Fruit fly (Drosophila melanogaster) whole organism, embryonic: ENCODE data around the gene CG15283.
A peak's percentile ranks its signal among the peaks of the same experiment; 100 is the strongest.

Experiments used
- Adf1 ChIP-seq: fragments of 200-800 bp; sonication (Bioruptor generic); IDR thresholded peaks from 2 replicates; pipeline ENCODE4 v1.3.6; 2022; ENCODE audit warnings: missing biosample characterization, missing genetic modification characterization
- CG10209 ChIP-seq: fragments of 200-800 bp; sonication (Bioruptor generic); optimal IDR thresholded peaks from 3 replicates; lab custom pipeline; 2017; ENCODE audit warnings: missing biosample characterization, mild to moderate bottlenecking, missing genetic modification characterization, missing genetic modification reagents
- CG10274 ChIP-seq: fragments of 200-800 bp; sonication (Bioruptor generic); optimal IDR thresholded peaks from 3 replicates; lab custom pipeline; 2017; ENCODE audit warnings: missing biosample characterization, mild to moderate bottlenecking, missing genetic modification characterization
- CG11723 ChIP-seq: fragments of 200-800 bp; sonication (Bioruptor generic); optimal IDR thresholded peaks from 2 replicates; lab custom pipeline; 2017; ENCODE audit warnings: missing biosample characterization, mild to moderate bottlenecking, missing genetic modification characterization
- CG12155 ChIP-seq: fragments of 200-800 bp; sonication (Bioruptor generic); optimal IDR thresholded peaks from 3 replicates; lab custom pipeline; 2016; ENCODE audit warnings: missing biosample characterization, missing genetic modification characterization
- CG15011 ChIP-seq: fragments of 200-800 bp; sonication (Bioruptor generic); optimal IDR thresholded peaks from 3 replicates; lab custom pipeline; 2018; ENCODE audit warnings: missing biosample characterization, mild to moderate bottlenecking, missing genetic modification characterization
- CG15601 ChIP-seq: fragments of 200-800 bp; sonication (Bioruptor generic); optimal IDR thresholded peaks from 3 replicates; lab custom pipeline; 2019; ENCODE audit warnings: missing biosample characterization, mild to moderate bottlenecking, missing genetic modification characterization, moderate library complexity
- CG1603 ChIP-seq: fragments of 200-800 bp; sonication (Bioruptor generic); optimal IDR thresholded peaks from 2 replicates; lab custom pipeline; 2019; ENCODE audit warnings: missing biosample characterization, mild to moderate bottlenecking, missing genetic modification characterization, moderate library complexity
- CG17186 ChIP-seq: fragments of 200-800 bp; sonication (Bioruptor generic); optimal IDR thresholded peaks from 3 replicates; lab custom pipeline; 2017; ENCODE audit warnings: missing biosample characterization, missing genetic modification reagents, missing genetic modification characterization
- CG17359 ChIP-seq: fragments of 200-800 bp; sonication (Bioruptor generic); optimal IDR thresholded peaks from 3 replicates; lab custom pipeline; 2018; ENCODE audit warnings: missing biosample characterization, mild to moderate bottlenecking, missing genetic modification characterization, moderate library complexity
- CG17361 ChIP-seq: fragments of 200-800 bp; sonication (Bioruptor generic); IDR thresholded peaks from 3 replicates; pipeline ENCODE4 v1.3.6; 2022; ENCODE audit warnings: missing biosample characterization, missing genetic modification characterization
- CG1832 ChIP-seq: fragments of 200-800 bp; sonication (Bioruptor generic); optimal IDR thresholded peaks from 2 replicates; lab custom pipeline; 2017; ENCODE audit warnings: missing biosample characterization, mild to moderate bottlenecking, missing genetic modification characterization, inconsistent platforms
- CG18764 ChIP-seq: fragments of 200-800 bp; sonication (Bioruptor generic); optimal IDR thresholded peaks from 3 replicates; lab custom pipeline; 2016; ENCODE audit warnings: missing biosample characterization, missing genetic modification characterization
- CG31224 ChIP-seq: fragments of 200-800 bp; sonication (Bioruptor generic); IDR thresholded peaks from 2 replicates; pipeline ENCODE4 v1.3.6; 2022; ENCODE audit warnings: missing biosample characterization, missing genetic modification characterization
- CG6791 ChIP-seq: fragments of 200-800 bp; sonication (Bioruptor generic); IDR thresholded peaks from 3 replicates; pipeline ENCODE4 v1.3.6; 2022; ENCODE audit warnings: missing biosample characterization, missing genetic modification characterization; ENCODE audit not compliant: partially characterized antibody
- CG6854 ChIP-seq: fragments of 200-800 bp; sonication (Bioruptor generic); optimal IDR thresholded peaks from 3 replicates; lab custom pipeline; 2017; ENCODE audit warnings: missing biosample characterization, mild to moderate bottlenecking, missing genetic modification characterization
- CG7357 ChIP-seq: fragments of 200-800 bp; sonication (Bioruptor generic); IDR thresholded peaks from 3 replicates; pipeline ENCODE4 v1.3.6; 2022; ENCODE audit warnings: missing biosample characterization, missing genetic modification characterization
- CG9876 ChIP-seq: fragments of 200-800 bp; sonication (Bioruptor generic); optimal IDR thresholded peaks from 2 replicates; lab custom pipeline; 2016; ENCODE audit warnings: missing biosample characterization, missing genetic modification characterization
- CkIIα-i1 ChIP-seq: fragments of 200-800 bp; sonication (Bioruptor generic); IDR thresholded peaks from 2 replicates; pipeline ENCODE4 v1.3.6; 2022; ENCODE audit warnings: missing biosample characterization, missing genetic modification characterization
- D19A ChIP-seq: fragments of 200-800 bp; optimal IDR thresholded peaks from 3 replicates; lab custom pipeline; 2019; ENCODE audit warnings: missing biosample characterization, mild to moderate bottlenecking, missing genetic modification characterization, moderate library complexity
- Dad ChIP-seq: fragments of 200-800 bp; sonication (Bioruptor generic); optimal IDR thresholded peaks from 3 replicates; lab custom pipeline; 2016; ENCODE audit warnings: missing biosample characterization, missing genetic modification characterization
- Fer2 ChIP-seq: fragments of 200-800 bp; sonication (Bioruptor generic); optimal IDR thresholded peaks from 2 replicates; lab custom pipeline; 2018; ENCODE audit warnings: missing biosample characterization, mild to moderate bottlenecking, missing genetic modification characterization, moderate library complexity
- HLH4C ChIP-seq: fragments of 200-800 bp; sonication (Bioruptor generic); IDR thresholded peaks from 3 replicates; pipeline ENCODE4 v1.3.6; 2022; ENCODE audit warnings: missing biosample characterization, missing genetic modification characterization; ENCODE audit not compliant: partially characterized antibody
- HmgZ ChIP-seq: fragments of 200-800 bp; sonication (Bioruptor generic); optimal IDR thresholded peaks from 2 replicates; lab custom pipeline; 2018; ENCODE audit warnings: missing biosample characterization, mild to moderate bottlenecking, missing genetic modification characterization
- Nf-YA ChIP-seq: fragments of 200-800 bp; sonication (Bioruptor generic); IDR thresholded peaks from 2 replicates; pipeline ENCODE4 v1.3.6; 2022; ENCODE audit warnings: missing biosample characterization, missing genetic modification characterization
- Nf-YC ChIP-seq: fragments of 200-800 bp; optimal IDR thresholded peaks from 3 replicates; lab custom pipeline; 2019; ENCODE audit warnings: missing biosample characterization, mild to moderate bottlenecking, missing genetic modification characterization, moderate library complexity
- Opbp ChIP-seq: fragments of 200-800 bp; sonication (Bioruptor generic); IDR thresholded peaks from 3 replicates; pipeline ENCODE4 v1.3.6; 2022; ENCODE audit warnings: missing biosample characterization, missing genetic modification characterization; ENCODE audit not compliant: partially characterized antibody
- Sry-β ChIP-seq: fragments of 200-800 bp; sonication (Bioruptor generic); optimal IDR thresholded peaks from 2 replicates; lab custom pipeline; 2018; ENCODE audit warnings: missing biosample characterization, mild to moderate bottlenecking, missing genetic modification characterization, moderate library complexity
- Ssrp ChIP-seq: fragments of 200-800 bp; sonication (Bioruptor generic); optimal IDR thresholded peaks from 2 replicates; lab custom pipeline; 2018; ENCODE audit warnings: missing biosample characterization, mild to moderate bottlenecking, missing genetic modification characterization, moderate library complexity
- Vsx1 ChIP-seq: fragments of 200-800 bp; sonication (Bioruptor generic); optimal IDR thresholded peaks from 2 replicates; lab custom pipeline; 2017; ENCODE audit warnings: missing biosample characterization, mild to moderate bottlenecking, missing genetic modification characterization, missing genetic modification reagents
- al ChIP-seq: fragments of 200-800 bp; sonication (Bioruptor generic); IDR thresholded peaks from 2 replicates; pipeline ENCODE4 v1.3.6; 2022; ENCODE audit warnings: missing biosample characterization, missing genetic modification characterization
- ase ChIP-seq: fragments of 200-800 bp; sonication (Bioruptor generic); IDR thresholded peaks from 3 replicates; pipeline ENCODE4 v1.3.6; 2022; ENCODE audit warnings: missing biosample characterization, missing genetic modification characterization
- az2 ChIP-seq: fragments of 200-800 bp; sonication (Bioruptor generic); optimal IDR thresholded peaks from 3 replicates; lab custom pipeline; 2016; ENCODE audit warnings: missing biosample characterization, missing genetic modification characterization
- chinmo ChIP-seq: fragments of 200-800 bp; sonication (Bioruptor generic); IDR thresholded peaks from 4 replicates; pipeline ENCODE4 v1.3.6; 2022; ENCODE audit warnings: missing biosample characterization, missing genetic modification characterization; ENCODE audit not compliant: partially characterized antibody
- danr ChIP-seq: fragments of 200-800 bp; sonication (Bioruptor generic); IDR thresholded peaks from 2 replicates; pipeline ENCODE4 v1.3.6; 2022; ENCODE audit warnings: missing biosample characterization, missing genetic modification characterization
- exex ChIP-seq: fragments of 200-800 bp; sonication (Bioruptor generic); optimal IDR thresholded peaks from 4 replicates; lab custom pipeline; 2018; ENCODE audit warnings: missing biosample characterization, mild to moderate bottlenecking, missing genetic modification characterization, moderate library complexity
- fd96Cb ChIP-seq: fragments of 200-800 bp; sonication (Bioruptor generic); optimal IDR thresholded peaks from 2 replicates; lab custom pipeline; 2018; ENCODE audit warnings: missing biosample characterization, mild to moderate bottlenecking, missing genetic modification characterization, moderate library complexity
- gcm2 ChIP-seq: fragments of 200-800 bp; sonication (Bioruptor generic); optimal IDR thresholded peaks from 2 replicates; lab custom pipeline; 2016; ENCODE audit warnings: missing biosample characterization, missing genetic modification characterization
- grn ChIP-seq: fragments of 200-800 bp; sonication (Bioruptor generic); optimal IDR thresholded peaks from 3 replicates; lab custom pipeline; 2017; ENCODE audit warnings: missing biosample characterization, missing genetic modification characterization
- hb ChIP-seq: fragments of 200-800 bp; sonication (Bioruptor generic); IDR thresholded peaks from 3 replicates; pipeline ENCODE4 v1.3.6; 2022; ENCODE audit warnings: missing biosample characterization, missing genetic modification characterization; ENCODE audit not compliant: partially characterized antibody
- hbn ChIP-seq: fragments of 200-800 bp; sonication (Bioruptor generic); IDR thresholded peaks from 2 replicates; pipeline ENCODE4 v1.3.6; 2022; ENCODE audit warnings: missing biosample characterization, missing genetic modification characterization; ENCODE audit not compliant: partially characterized antibody
- jumu ChIP-seq: fragments of 200-800 bp; sonication (Bioruptor generic); optimal IDR thresholded peaks from 3 replicates; lab custom pipeline; 2016; ENCODE audit warnings: missing biosample characterization, missing genetic modification characterization
- klu ChIP-seq: fragments of 200-800 bp; sonication (Bioruptor generic); IDR thresholded peaks from 2 replicates; pipeline ENCODE4 v1.3.6; 2022; ENCODE audit warnings: missing biosample characterization, missing genetic modification characterization
- phol ChIP-seq: fragments of 200-800 bp; sonication (Bioruptor generic); optimal IDR thresholded peaks from 3 replicates; lab custom pipeline; 2018; ENCODE audit warnings: missing biosample characterization, mild to moderate bottlenecking, missing genetic modification characterization, moderate library complexity
- slbo ChIP-seq: fragments of 200-800 bp; sonication (Bioruptor generic); IDR thresholded peaks from 2 replicates; pipeline ENCODE4 v1.3.6; 2022; ENCODE audit warnings: missing biosample characterization, missing genetic modification characterization
- slp2 ChIP-seq: fragments of 200-800 bp; sonication (Bioruptor generic); optimal IDR thresholded peaks from 2 replicates; lab custom pipeline; 2016; ENCODE audit warnings: missing biosample characterization, missing genetic modification characterization
- stwl ChIP-seq: fragments of 200-800 bp; sonication (Bioruptor generic); optimal IDR thresholded peaks from 3 replicates; lab custom pipeline; 2018; ENCODE audit warnings: missing biosample characterization, mild to moderate bottlenecking, missing genetic modification characterization, moderate library complexity
- tna ChIP-seq: fragments of 200-800 bp; sonication (Bioruptor generic); IDR thresholded peaks from 2 replicates; pipeline ENCODE4 v1.3.6; 2022; ENCODE audit warnings: missing biosample characterization, missing genetic modification characterization; ENCODE audit not compliant: partially characterized antibody
- vfl ChIP-seq: fragments of 200-800 bp; sonication (Bioruptor generic); optimal IDR thresholded peaks from 2 replicates; lab custom pipeline; 2016; ENCODE audit warnings: missing biosample characterization, missing genetic modification characterization
- wor ChIP-seq: fragments of 200-800 bp; sonication (Bioruptor generic); IDR thresholded peaks from 2 replicates; pipeline ENCODE4 v1.3.6; 2022; ENCODE audit warnings: missing biosample characterization, missing genetic modification characterization

CG15283 gene

DNA sequence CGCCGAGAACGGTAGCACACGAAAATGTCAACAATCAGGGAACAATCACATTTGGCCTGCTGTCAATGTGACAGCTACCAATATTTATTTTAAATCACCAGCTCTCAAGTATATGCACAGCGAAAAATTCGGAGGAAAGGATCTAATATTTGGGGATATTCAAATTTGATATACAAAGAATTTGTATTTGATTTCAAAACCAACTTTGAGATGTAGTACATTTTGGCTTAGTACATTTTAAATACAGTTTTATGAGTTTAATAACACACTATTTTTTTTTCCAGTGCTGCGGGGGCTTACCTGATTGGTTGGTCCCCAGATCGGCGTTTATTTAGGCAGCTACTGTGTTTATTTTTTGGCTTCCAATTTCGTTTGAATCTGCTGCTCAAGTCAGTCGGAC lies 10.3 kb upstream of the CG15283 start (continued):
- TF ChIP-seq CG10274 (GFP tag; lab: Kevin White, UChicago) (peak; percentile 40), stwl (peak; percentile 36), CG17359 (tag; lab: Kevin White, UChicago) (peak; percentile 63), Ssrp (peak; percentile 78), danr (GFP tag; lab: Robert Waterston, UW) (no peak), D19A (tag; lab: Kevin White, UChicago) (peak; percentile 78), Opbp (no peak), CG12155 (peak; percentile 75), Vsx1 (GFP tag; lab: Kevin White, UChicago) (peak; percentile 50), klu (GFP tag; lab: Robert Waterston, UW) (peak; percentile 44; the same call in 1 of the 2 replicates), CG9876 (peak; percentile 44), CG15011 (GFP tag; lab: Kevin White, UChicago) (peak; percentile 45), hb (GFP tag; lab: Robert Waterston, UW) (no peak), az2 (GFP tag; lab: Kevin White, UChicago) (peak; percentile 85), CG31224 (GFP tag; lab: Robert Waterston, UW) (peak; percentile 62), Adf1 (0 out of 2 replicates have a peak, but pooled peaks have one; percentile 17), Fer2 (tag; lab: Kevin White, UChicago) (no peak), HLH4C (GFP tag; lab: Robert Waterston, UW) (no peak), CG10209 (GFP tag; lab: Kevin White, UChicago) (peak; percentile 88), CG11723 (GFP tag; lab: Kevin White, UChicago) (peak; percentile 69), CG6791 (GFP tag; lab: Robert Waterston, UW) (no peak), al (GFP tag; lab: Robert Waterston, UW) (peak; percentile 36; the same call in 1 of the 2 replicates), gcm2 (GFP tag; lab: Kevin White, UChicago) (peak; percentile 46), ase (GFP tag; lab: Robert Waterston, UW) (0 out of 3 replicates have a peak, but pooled peaks have one; percentile 28), CG1832 (GFP tag; lab: Kevin White, UChicago) (no peak), vfl (GFP tag; lab: Kevin White, UChicago) (peak; percentile 49), CG17186 (GFP tag; lab: Kevin White, UChicago) (peak; percentile 28), hbn (no peak), chinmo (no peak), jumu (GFP tag; lab: Kevin White, UChicago) (peak; percentile 73), CG17361 (GFP tag; lab: Robert Waterston, UW) (peak; percentile 77), CG18764 (GFP tag; lab: Kevin White, UChicago) (peak; percentile 55), CkIIα-i1 (GFP tag; lab: Robert Waterston, UW) (no peak), Dad (GFP tag; lab: Kevin White, UChicago) (peak; percentile 54), HmgZ (tag; lab: Kevin White, UChicago) (peak; percentile 29), tna (GFP tag; lab: Robert Waterston, UW) (no peak), exex (tag; lab: Kevin White, UChicago) (no peak), fd96Cb (tag; lab: Kevin White, UChicago) (peak; percentile 72), phol (tag; lab: Kevin White, UChicago) (peak; percentile 76), CG15601 (tag; lab: Kevin White, UChicago) (peak; percentile 79), wor (GFP tag; lab: Robert Waterston, UW) (peak; percentile 54), grn (GFP tag; lab: Kevin White, UChicago) (peak; percentile 66), slp2 (GFP tag; lab: Kevin White, UChicago) (peak; percentile 81), Nf-YC (peak; percentile 71), Nf-YA (GFP tag; lab: Robert Waterston, UW) (peak; percentile 74; the same call in 1 of the 2 replicates), CG6854 (GFP tag; lab: Kevin White, UChicago) (no peak), slbo (peak; percentile 54), Sry-β (no peak), CG7357 (GFP tag; lab: Robert Waterston, UW) (peak; percentile 61; the same call in 1 of the 3 replicates), CG1603 (tag; lab: Kevin White, UChicago) (peak; percentile 93)
